Worm (Caenorhabditis elegans) whole organism, late embryonic: ENCODE results near the gene T14B4.3.

ENCODE experiments used
- C08G9.2 ChIP-seq: sonication (generic microtip); optimal IDR thresholded peaks from 2 replicates; lab custom pipeline; 2016; ENCODE audit warnings: mild to moderate bottlenecking, missing genetic modification characterization, moderate library complexity, missing compliant biosample characterization
- C38D4.7 ChIP-seq: fragments of 200-800 bp; sonication (Bioruptor generic); optimal IDR thresholded peaks from 2 replicates; lab custom pipeline; 2018; ENCODE audit warnings: mild to moderate bottlenecking, missing genetic modification characterization, moderate library complexity, missing compliant biosample characterization
- T23F11.4 ChIP-seq: fragments of 200-800 bp; sonication (Bioruptor generic); optimal IDR thresholded peaks from 2 replicates; lab custom pipeline; 2018; ENCODE audit warnings: mild to moderate bottlenecking, missing genetic modification characterization, missing compliant biosample characterization
- Y22D7AL.16 ChIP-seq: sonication (generic microtip); optimal IDR thresholded peaks from 2 replicates; lab custom pipeline; 2016; ENCODE audit warnings: missing genetic modification characterization, missing compliant biosample characterization
- ama-1 ChIP-seq: fragments of 150-350 bp; optimal IDR thresholded peaks from 2 replicates; lab custom pipeline; 2014
- ceh-18 ChIP-seq: sonication (generic microtip); optimal IDR thresholded peaks from 2 replicates; lab custom pipeline; 2016; ENCODE audit warnings: missing genetic modification characterization, missing compliant biosample characterization
- ceh-19 ChIP-seq: fragments of 200-800 bp; sonication (Bioruptor generic); optimal IDR thresholded peaks from 2 replicates; lab custom pipeline; 2018; ENCODE audit warnings: mild to moderate bottlenecking, missing genetic modification characterization, missing compliant biosample characterization
- ceh-2 ChIP-seq: sonication (generic microtip); optimal IDR thresholded peaks from 2 replicates; lab custom pipeline; 2016; ENCODE audit warnings: missing genotype, missing genetic modification characterization, missing compliant biosample characterization
- ceh-22 ChIP-seq: sonication (generic microtip); optimal IDR thresholded peaks from 2 replicates; lab custom pipeline; 2017; ENCODE audit warnings: missing biosample characterization, missing genetic modification characterization
- ceh-34 ChIP-seq: sonication (generic microtip); optimal IDR thresholded peaks from 2 replicates; lab custom pipeline; 2016; ENCODE audit warnings: mild to moderate bottlenecking, missing genetic modification characterization, missing compliant biosample characterization
- ceh-45 ChIP-seq: fragments of 200-800 bp; sonication (Bioruptor generic); IDR thresholded peaks from 2 replicates; pipeline ENCODE4 v1.3.6; 2022; ENCODE audit warnings: missing genetic modification reagents, missing genetic modification characterization, missing compliant biosample characterization
- dmd-4 ChIP-seq: sonication (generic microtip); optimal IDR thresholded peaks from 2 replicates; lab custom pipeline; 2016; ENCODE audit warnings: borderline replicate concordance, missing genetic modification characterization, missing compliant biosample characterization
- elt-2 ChIP-seq: sonication (generic microtip); optimal IDR thresholded peaks from 2 replicates; lab custom pipeline; 2016; ENCODE audit warnings: missing genetic modification reagents, missing genetic modification characterization, missing compliant biosample characterization
- fax-1 ChIP-seq: sonication (generic microtip); optimal IDR thresholded peaks from 2 replicates; lab custom pipeline; 2016; ENCODE audit warnings: missing genotype, missing genetic modification characterization, missing compliant biosample characterization
- gmeb-2 ChIP-seq: sonication (generic microtip); optimal IDR thresholded peaks from 2 replicates; lab custom pipeline; 2016; ENCODE audit warnings: missing genetic modification characterization, inconsistent platforms, missing compliant biosample characterization
- hlh-15 ChIP-seq: sonication (generic microtip); optimal IDR thresholded peaks from 2 replicates; lab custom pipeline; 2016; ENCODE audit warnings: missing genetic modification characterization, missing compliant biosample characterization
- hlh-30 ChIP-seq: sonication (generic microtip); optimal IDR thresholded peaks from 2 replicates; lab custom pipeline; 2017; ENCODE audit warnings: antibody characterized with exemption, missing genetic modification characterization, missing compliant biosample characterization; ENCODE audit not compliant: insufficient read depth
- madf-2 ChIP-seq: sonication (generic microtip); optimal IDR thresholded peaks from 2 replicates; lab custom pipeline; 2017; ENCODE audit warnings: missing genetic modification characterization, missing compliant biosample characterization
- nfya-1 ChIP-seq: sonication (generic microtip); optimal IDR thresholded peaks from 2 replicates; lab custom pipeline; 2017; ENCODE audit warnings: missing genetic modification characterization, mild to moderate bottlenecking, missing compliant biosample characterization, antibody characterized with exemption, moderate library complexity
- nhr-11 ChIP-seq: fragments of 150-350 bp; optimal IDR thresholded peaks from 2 replicates; lab custom pipeline; 2014; ENCODE audit warnings: missing biosample characterization, missing genetic modification characterization
- npax-4 ChIP-seq: sonication (generic microtip); optimal IDR thresholded peaks from 2 replicates; lab custom pipeline; 2016; ENCODE audit warnings: missing genetic modification characterization, missing compliant biosample characterization
- odd-2 ChIP-seq: sonication (generic microtip); optimal IDR thresholded peaks from 2 replicates; lab custom pipeline; 2017; ENCODE audit warnings: antibody characterized with exemption, mild to moderate bottlenecking, missing genetic modification characterization, missing compliant biosample characterization
- pha-2 ChIP-seq: sonication (generic microtip); optimal IDR thresholded peaks from 2 replicates; lab custom pipeline; 2017; ENCODE audit warnings: mild to moderate bottlenecking, missing genetic modification characterization, missing compliant biosample characterization
- pha-4 ChIP-seq: fragments of 150-350 bp; optimal IDR thresholded peaks from 2 replicates; lab custom pipeline; 2018; ENCODE audit warnings: missing biosample characterization, missing genetic modification reagents, missing genetic modification characterization
- sdc-2 ChIP-seq: sonication (generic microtip); optimal IDR thresholded peaks from 2 replicates; lab custom pipeline; 2016; ENCODE audit warnings: missing genotype, missing genetic modification characterization, missing compliant biosample characterization
- sox-2 ChIP-seq: fragments of 200-800 bp; sonication (Bioruptor generic); IDR thresholded peaks from 2 replicates; pipeline ENCODE4 v1.3.6; 2022; ENCODE audit warnings: missing genetic modification reagents, missing genetic modification characterization, missing compliant biosample characterization
- sox-4 ChIP-seq: sonication (generic microtip); optimal IDR thresholded peaks from 2 replicates; lab custom pipeline; 2017; ENCODE audit warnings: mild to moderate bottlenecking, missing genetic modification characterization, inconsistent platforms, missing compliant biosample characterization
- ttx-3 ChIP-seq: sonication (generic microtip); optimal IDR thresholded peaks from 2 replicates; lab custom pipeline; 2016; ENCODE audit warnings: missing genetic modification reagents, missing genetic modification characterization, missing compliant biosample characterization
- unc-3 ChIP-seq, 2 experiments: fragments of 200-800 bp in 1 of 2; sonication (Bioruptor generic) in 1 of 2; sonication (generic microtip) in 1 of 2; conservative IDR thresholded peaks in 1 of 2; optimal IDR thresholded peaks in 1 of 2; 2 replicates each; pipeline versions ENCODE4 v1.3.6 to Lab custom; 2016 to 2022; ENCODE audit warnings: missing compliant biosample characterization in 2 of 2, missing genetic modification characterization in 2 of 2, missing genetic modification reagents in 1 of 2
- unc-42 ChIP-seq: sonication (generic microtip); optimal IDR thresholded peaks from 2 replicates; lab custom pipeline; 2016; ENCODE audit warnings: missing genotype, missing genetic modification characterization, missing compliant biosample characterization
- unc-55 ChIP-seq: sonication (generic microtip); optimal IDR thresholded peaks from 2 replicates; lab custom pipeline; 2017; ENCODE audit warnings: missing biosample characterization, missing genetic modification reagents, missing genetic modification characterization
- zip-5 ChIP-seq: sonication (generic microtip); optimal IDR thresholded peaks from 2 replicates; lab custom pipeline; 2016; ENCODE audit warnings: missing genetic modification characterization, missing compliant biosample characterization

The T14B4.3 gene

ce11 chrII:6698784-6699183 lies 36.0 kb upstream of the T14B4.3 start, which contains the start of gene C18H9.1:
TSS of gene C18H9.1 (plus strand) at chrII:6699084.
- TF ChIP-seq hlh-15 = no peak
- no peak for TF ChIP-seq pha-4 (tag; lab: Kevin White, UChicago)
- no peak for TF ChIP-seq T23F11.4 (GFP tag; lab: Kevin White, UChicago)
- no peak for TF ChIP-seq dmd-4
- TF ChIP-seq C08G9.2 (tag; lab: Kevin White, UChicago) = no peak
- TF ChIP-seq sox-2 (GFP tag; lab: Robert Waterston, UW) = no peak
- no peak for TF ChIP-seq ceh-2
- TF ChIP-seq, all 69 proteins: peak for 0

ce11 chrII:6701497-6701896 lies 33.2 kb upstream of the T14B4.3 start, which contains the start of gene C18H9.6:
TSS of gene C18H9.6 (minus strand) at chrII:6701625.
- TF ChIP-seq madf-2 (tag; lab: Kevin White, UChicago) (no peak), pha-2 (no peak), unc-3 (GFP tag; conservative IDR thresholded peaks at IDR 0.05; lab: Robert Waterston, UW) (no peak), unc-3 (tag; optimal IDR thresholded peaks at IDR 0.05; lab: Kevin White, UChicago) (no peak), ceh-19 (GFP tag; lab: Kevin White, UChicago) (no peak), odd-2 (tag; lab: Kevin White, UChicago) (no peak), sdc-2 (tag; lab: Kevin White, UChicago) (no peak), fax-1 (tag; lab: Kevin White, UChicago) (no peak), zip-5 (no peak)

ce11 chrII:6705593-6706228 lies 29.0 kb upstream of the T14B4.3 start, which contains the start of gene rpy-1:
TSS of gene rpy-1 (minus strand) at chrII:6705643.
- TF ChIP-seq zip-5 (no peak), ama-1 (lab: Kevin White, UChicago) (no peak), ceh-18 (peak; percentile 19), C38D4.7 (no peak), elt-2 (tag; lab: Kevin White, UChicago) (no peak), sox-2 (GFP tag; lab: Robert Waterston, UW) (no peak), unc-42 (tag; lab: Kevin White, UChicago) (no peak), unc-55 (GFP tag; lab: Kevin White, UChicago) (peak; percentile 66), ceh-22 (tag; lab: Kevin White, UChicago) (no peak), nfya-1 (tag; lab: Kevin White, UChicago) (no peak), Y22D7AL.16 (tag; lab: Kevin White, UChicago) (no peak), npax-4 (no peak), sox-4 (tag; lab: Kevin White, UChicago) (no peak), nhr-11 (tag; lab: Kevin White, UChicago) (no peak), ceh-45 (GFP tag; lab: Robert Waterston, UW) (no peak), hlh-30 (tag; lab: Kevin White, UChicago) (no peak), gmeb-2 (tag; lab: Kevin White, UChicago) (no peak)

- TF ChIP-seq ceh-34 (tag; lab: Kevin White, UChicago) (no peak), ttx-3 (tag; lab: Kevin White, UChicago) (no peak), unc-42 (tag; lab: Kevin White, UChicago) (peak; percentile 72), unc-3 (GFP tag; conservative IDR thresholded peaks at IDR 0.05; lab: Robert Waterston, UW) (no peak), unc-3 (tag; optimal IDR thresholded peaks at IDR 0.05; lab: Kevin White, UChicago) (peak; percentile 65), Y22D7AL.16 (tag; lab: Kevin White, UChicago) (no peak)
Measured at ce11 chrII:6706552-6707091, 28.1 kb upstream of the T14B4.3 start.
